Fruit fly (Drosophila melanogaster): Measurements from ENCODE around the gene Kif19A.

Kif19A gene

dm6 chr3R:14088887-14089567, 29.2 kb downstream of the Kif19A start, which contains the start of gene Npc2b (continued):
- TF ChIP-seq trh (GFP tag; optimal IDR thresholded peaks at IDR 0.05) (no peak), CG16863 (GFP tag; optimal IDR thresholded peaks at IDR 0.05) (no peak), sob (GFP tag; IDR thresholded peaks at IDR 0.05) (peak; percentile 39; the same call in 1 of the 2 replicates), CG13894 (tag; optimal IDR thresholded peaks at IDR 0.05) (peak; percentile 49), CG10565 (GFP tag; optimal IDR thresholded peaks at IDR 0.05) (no peak), E2f1 (GFP tag; IDR thresholded peaks at IDR 0.05) (no peak), gro (GFP tag; optimal IDR thresholded peaks at IDR 0.05) (peak; percentile 14), inv (GFP tag; IDR thresholded peaks at IDR 0.05; ENCODE audit: partially characterized antibody) (peak; percentile 44), Myb (GFP tag; optimal IDR thresholded peaks at IDR 0.05) (peak; percentile 29), CG6654 (GFP tag; optimal IDR thresholded peaks at IDR 0.05) (no peak), Scr (GFP tag; IDR thresholded peaks at IDR 0.05; ENCODE audit: partially characterized antibody) (peak; percentile 38; the same call in 1 of the 2 replicates), CG9876 (GFP tag; optimal IDR thresholded peaks at IDR 0.05) (peak; percentile 56), row (GFP tag; IDR thresholded peaks at IDR 0.05) (peak; percentile 49), CG31388 (GFP tag; optimal IDR thresholded peaks at IDR 0.05) (peak; percentile 18), Lpt (GFP tag; optimal IDR thresholded peaks at IDR 0.05) (no peak), fd96Cb (tag; optimal IDR thresholded peaks at IDR 0.05) (peak; percentile 17), HLHmδ (GFP tag; optimal IDR thresholded peaks at IDR 0.05) (no peak), ash1 (GFP tag; optimal IDR thresholded peaks at IDR 0.05) (peak; percentile 12), CG8944 (GFP tag; optimal IDR thresholded peaks at IDR 0.05) (peak; percentile 62), MESR4 (GFP tag; optimal IDR thresholded peaks at IDR 0.05) (no peak), hth (optimal IDR thresholded peaks at IDR 0.05) (no peak), pum (GFP tag; optimal IDR thresholded peaks at IDR 0.05) (peak; percentile 19), CG7786 (GFP tag; optimal IDR thresholded peaks at IDR 0.05) (peak; percentile 11), Bgb (GFP tag; IDR thresholded peaks at IDR 0.05; ENCODE audit: partially characterized antibody) (peak; percentile 81), cwo (GFP tag; optimal IDR thresholded peaks at IDR 0.05) (peak; percentile 35), CG3281 (GFP tag; optimal IDR thresholded peaks at IDR 0.05) (peak; percentile 17), ERR (GFP tag; optimal IDR thresholded peaks at IDR 0.05) (no peak), CG4424 (GFP tag; optimal IDR thresholded peaks at IDR 0.05) (peak; percentile 22), Taf1 (GFP tag; IDR thresholded peaks at IDR 0.05) (no peak), Ets65A (GFP tag) (peak; percentile 94), Sin3A (optimal IDR thresholded peaks at IDR 0.05) (no peak), Atf6 (GFP tag; IDR thresholded peaks at IDR 0.05) (peak; percentile 39; the same call in 1 of the 2 replicates), CG15479 (GFP tag; optimal IDR thresholded peaks at IDR 0.05) (no peak), CG3163 (GFP tag; optimal IDR thresholded peaks at IDR 0.05) (peak; percentile 23), CG8765 (GFP tag; IDR thresholded peaks at IDR 0.05) (no peak), dysf (GFP tag; IDR thresholded peaks at IDR 0.05) (peak; percentile 56), CG16779 (GFP tag; IDR thresholded peaks at IDR 0.05) (no peak; the same call in 1 of the 2 replicates), wek (GFP tag; optimal IDR thresholded peaks at IDR 0.05) (peak; percentile 11), CG4328 (GFP tag; optimal IDR thresholded peaks at IDR 0.05) (no peak), CG2116 (GFP tag; optimal IDR thresholded peaks at IDR 0.05) (peak; percentile 20), dmrt11E (tag; optimal IDR thresholded peaks at IDR 0.05) (peak; percentile 49), CG7556 (GFP tag; optimal IDR thresholded peaks at IDR 0.05) (peak; percentile 53), CG1024 (GFP tag; IDR thresholded peaks at IDR 0.05) (0 out of 2 replicates have a peak, but pooled peaks have one; percentile 43), CG33557 (GFP tag; optimal IDR thresholded peaks at IDR 0.05) (peak; percentile 30), gcm2 (GFP tag; optimal IDR thresholded peaks at IDR 0.05) (no peak), CG9437 (GFP tag; optimal IDR thresholded peaks at IDR 0.05) (no peak), CG11504 (tag; optimal IDR thresholded peaks at IDR 0.05) (peak; percentile 74), sisA (GFP tag; IDR thresholded peaks at IDR 0.05) (peak; percentile 68), ase (GFP tag; IDR thresholded peaks at IDR 0.05) (peak; percentile 17; the same call in 1 of the 3 replicates), CG17829 (tag; optimal IDR thresholded peaks at IDR 0.05) (peak; percentile 21), CG6854 (GFP tag; optimal IDR thresholded peaks at IDR 0.05) (no peak)
